Worm (Caenorhabditis elegans) whole organism, late embryonic: ENCODE measurements around the gene srt-23.

Experiments
- C08G9.2 ChIP-seq: sonication (generic microtip); optimal IDR thresholded peaks from 2 replicates; lab custom pipeline; 2016; ENCODE audit warnings: mild to moderate bottlenecking, missing genetic modification characterization, moderate library complexity, missing compliant biosample characterization
- T23F11.4 ChIP-seq: fragments of 200-800 bp; sonication (Bioruptor generic); optimal IDR thresholded peaks from 2 replicates; lab custom pipeline; 2018; ENCODE audit warnings: mild to moderate bottlenecking, missing genetic modification characterization, missing compliant biosample characterization
- ahr-1 ChIP-seq: sonication (generic microtip); optimal IDR thresholded peaks from 2 replicates; lab custom pipeline; 2016; ENCODE audit warnings: missing genetic modification characterization, missing compliant biosample characterization
- ceh-14 ChIP-seq: sonication (generic microtip); optimal IDR thresholded peaks from 2 replicates; lab custom pipeline; 2016; ENCODE audit warnings: missing genotype, missing genetic modification characterization, missing compliant biosample characterization
- ceh-19 ChIP-seq: fragments of 200-800 bp; sonication (Bioruptor generic); optimal IDR thresholded peaks from 2 replicates; lab custom pipeline; 2018; ENCODE audit warnings: mild to moderate bottlenecking, missing genetic modification characterization, missing compliant biosample characterization
- ceh-22 ChIP-seq: sonication (generic microtip); optimal IDR thresholded peaks from 2 replicates; lab custom pipeline; 2017; ENCODE audit warnings: missing biosample characterization, missing genetic modification characterization
- ceh-24 ChIP-seq: sonication (generic microtip); optimal IDR thresholded peaks from 2 replicates; lab custom pipeline; 2016; ENCODE audit warnings: mild to moderate bottlenecking, missing genetic modification characterization, missing compliant biosample characterization
- ceh-34 ChIP-seq: sonication (generic microtip); optimal IDR thresholded peaks from 2 replicates; lab custom pipeline; 2016; ENCODE audit warnings: mild to moderate bottlenecking, missing genetic modification characterization, missing compliant biosample characterization
- ceh-48 ChIP-seq: sonication (generic microtip); optimal IDR thresholded peaks from 2 replicates; lab custom pipeline; 2016; ENCODE audit warnings: missing genetic modification characterization, inconsistent platforms, missing compliant biosample characterization
- ceh-6 ChIP-seq: fragments of 200-800 bp; sonication (Bioruptor generic); optimal IDR thresholded peaks from 2 replicates; lab custom pipeline; 2018; ENCODE audit warnings: mild to moderate bottlenecking, missing genetic modification characterization, missing compliant biosample characterization
- dve-1 ChIP-seq: sonication (generic microtip); optimal IDR thresholded peaks from 2 replicates; lab custom pipeline; 2017; ENCODE audit warnings: antibody characterized with exemption, mild to moderate bottlenecking, missing genetic modification characterization, missing compliant biosample characterization
- ets-4 ChIP-seq: sonication (generic microtip); optimal IDR thresholded peaks from 2 replicates; lab custom pipeline; 2016; ENCODE audit warnings: missing genetic modification characterization, missing compliant biosample characterization
- eyg-1 ChIP-seq: sonication (generic microtip); optimal IDR thresholded peaks from 2 replicates; lab custom pipeline; 2016; ENCODE audit warnings: missing genotype, missing genetic modification characterization, missing compliant biosample characterization
- fkh-6 ChIP-seq: sonication (generic microtip); optimal IDR thresholded peaks from 2 replicates; lab custom pipeline; 2016; ENCODE audit warnings: missing genetic modification characterization, missing compliant biosample characterization
- gmeb-2 ChIP-seq: sonication (generic microtip); optimal IDR thresholded peaks from 2 replicates; lab custom pipeline; 2016; ENCODE audit warnings: missing genetic modification characterization, inconsistent platforms, missing compliant biosample characterization
- hlh-30 ChIP-seq: sonication (generic microtip); optimal IDR thresholded peaks from 2 replicates; lab custom pipeline; 2017; ENCODE audit warnings: antibody characterized with exemption, missing genetic modification characterization, missing compliant biosample characterization; ENCODE audit not compliant: insufficient read depth
- hlh-6 ChIP-seq: sonication (generic microtip); optimal IDR thresholded peaks from 2 replicates; lab custom pipeline; 2016; ENCODE audit warnings: missing genotype, missing genetic modification characterization, missing compliant biosample characterization
- hlh-8 ChIP-seq: sonication (generic microtip); optimal IDR thresholded peaks from 2 replicates; lab custom pipeline; 2016; ENCODE audit warnings: missing genotype, missing genetic modification characterization, missing compliant biosample characterization
- madf-2 ChIP-seq: sonication (generic microtip); optimal IDR thresholded peaks from 2 replicates; lab custom pipeline; 2017; ENCODE audit warnings: missing genetic modification characterization, missing compliant biosample characterization
- mec-3 ChIP-seq: sonication (generic microtip); optimal IDR thresholded peaks from 2 replicates; lab custom pipeline; 2016; ENCODE audit warnings: borderline replicate concordance, missing genetic modification characterization, missing compliant biosample characterization
- nhr-11 ChIP-seq: fragments of 150-350 bp; optimal IDR thresholded peaks from 2 replicates; lab custom pipeline; 2014; ENCODE audit warnings: missing biosample characterization, missing genetic modification characterization
- nhr-232 ChIP-seq: sonication (generic microtip); optimal IDR thresholded peaks from 2 replicates; lab custom pipeline; 2016; ENCODE audit warnings: missing genetic modification characterization, missing compliant biosample characterization
- npax-4 ChIP-seq: sonication (generic microtip); optimal IDR thresholded peaks from 2 replicates; lab custom pipeline; 2016; ENCODE audit warnings: missing genetic modification characterization, missing compliant biosample characterization
- odd-2 ChIP-seq: sonication (generic microtip); optimal IDR thresholded peaks from 2 replicates; lab custom pipeline; 2017; ENCODE audit warnings: antibody characterized with exemption, mild to moderate bottlenecking, missing genetic modification characterization, missing compliant biosample characterization
- pat-9 ChIP-seq: fragments of 200-800 bp; sonication (Bioruptor generic); optimal IDR thresholded peaks from 2 replicates; lab custom pipeline; 2018; ENCODE audit warnings: mild to moderate bottlenecking, missing genetic modification characterization, moderate library complexity, missing compliant biosample characterization
- pax-1 ChIP-seq: fragments of 150-350 bp; optimal IDR thresholded peaks from 2 replicates; lab custom pipeline; 2014; ENCODE audit warnings: missing biosample characterization, missing genetic modification characterization
- pha-2 ChIP-seq: sonication (generic microtip); optimal IDR thresholded peaks from 2 replicates; lab custom pipeline; 2017; ENCODE audit warnings: mild to moderate bottlenecking, missing genetic modification characterization, missing compliant biosample characterization
- pha-4 ChIP-seq: fragments of 150-350 bp; optimal IDR thresholded peaks from 2 replicates; lab custom pipeline; 2018; ENCODE audit warnings: missing biosample characterization, missing genetic modification reagents, missing genetic modification characterization
- pqm-1 ChIP-seq: sonication (generic microtip); optimal IDR thresholded peaks from 2 replicates; lab custom pipeline; 2016; ENCODE audit warnings: missing genetic modification characterization, missing compliant biosample characterization
- pros-1 ChIP-seq: fragments of 150-350 bp; optimal IDR thresholded peaks from 2 replicates; lab custom pipeline; 2014; ENCODE audit warnings: missing biosample characterization, missing genetic modification reagents, missing genetic modification characterization
- sox-2 ChIP-seq: fragments of 200-800 bp; sonication (Bioruptor generic); IDR thresholded peaks from 2 replicates; pipeline ENCODE4 v1.3.6; 2022; ENCODE audit warnings: missing genetic modification reagents, missing genetic modification characterization, missing compliant biosample characterization
- sox-4 ChIP-seq: sonication (generic microtip); optimal IDR thresholded peaks from 2 replicates; lab custom pipeline; 2017; ENCODE audit warnings: mild to moderate bottlenecking, missing genetic modification characterization, inconsistent platforms, missing compliant biosample characterization
- tbx-7 ChIP-seq: sonication (generic microtip); optimal IDR thresholded peaks from 2 replicates; lab custom pipeline; 2016; ENCODE audit warnings: missing genotype, missing genetic modification characterization, missing compliant biosample characterization
- unc-3 ChIP-seq, 2 experiments: fragments of 200-800 bp in 1 of 2; sonication (Bioruptor generic) in 1 of 2; sonication (generic microtip) in 1 of 2; conservative IDR thresholded peaks in 1 of 2; optimal IDR thresholded peaks in 1 of 2; 2 replicates each; pipeline versions ENCODE4 v1.3.6 to Lab custom; 2016 to 2022; ENCODE audit warnings: missing compliant biosample characterization in 2 of 2, missing genetic modification characterization in 2 of 2, missing genetic modification reagents in 1 of 2
- unc-55 ChIP-seq: sonication (generic microtip); optimal IDR thresholded peaks from 2 replicates; lab custom pipeline; 2017; ENCODE audit warnings: missing biosample characterization, missing genetic modification reagents, missing genetic modification characterization
- unc-86 ChIP-seq: sonication (generic microtip); optimal IDR thresholded peaks from 2 replicates; lab custom pipeline; 2016; ENCODE audit warnings: missing genetic modification characterization, missing compliant biosample characterization
- zip-5 ChIP-seq: sonication (generic microtip); optimal IDR thresholded peaks from 2 replicates; lab custom pipeline; 2016; ENCODE audit warnings: missing genetic modification characterization, missing compliant biosample characterization
- ztf-16 ChIP-seq: sonication (generic microtip); optimal IDR thresholded peaks from 2 replicates; lab custom pipeline; 2017; ENCODE audit warnings: missing genetic modification characterization, missing compliant biosample characterization

srt-23 gene

ce11 chrIV:796521-797073 is 40.1 kb downstream of the srt-23 start, which contains the start of the genes F56B3.11 and ech-5 (continued):
- TF ChIP-seq sox-2 (GFP tag; lab: Robert Waterston, UW) (no peak), mec-3 (tag; lab: Kevin White, UChicago) (peak; percentile 59), T23F11.4 (GFP tag; lab: Kevin White, UChicago) (no peak), nhr-11 (tag; lab: Kevin White, UChicago) (no peak), hlh-6 (tag; lab: Kevin White, UChicago) (no peak), npax-4 (tag; lab: Kevin White, UChicago) (peak; percentile 36), pqm-1 (tag; lab: Kevin White, UChicago) (peak; percentile 76), nhr-232 (tag; lab: Kevin White, UChicago) (no peak), ceh-24 (peak; percentile 23), pax-1 (tag; lab: Kevin White, UChicago) (no peak), eyg-1 (tag; lab: Kevin White, UChicago) (no peak), fkh-6 (tag; lab: Kevin White, UChicago) (peak; percentile 61), pros-1 (no peak), zip-5 (tag; lab: Kevin White, UChicago) (peak; percentile 96), ceh-19 (GFP tag; lab: Kevin White, UChicago) (peak; percentile 78), C08G9.2 (tag; lab: Kevin White, UChicago) (peak; percentile 85), ets-4 (peak; percentile 86), tbx-7 (tag; lab: Kevin White, UChicago) (peak; percentile 78), dve-1 (tag; lab: Kevin White, UChicago) (no peak)

ce11 chrIV:800518-800917 is 44.0 kb downstream of the srt-23 start, which contains the start of gene mrpl-46:
mrpl-46 (plus strand) TSS chrIV:800818.
- no peak for TF ChIP-seq ceh-14 (tag; lab: Kevin White, UChicago)
- TF ChIP-seq ceh-24 = no peak
- no peak for TF ChIP-seq madf-2 (tag; lab: Kevin White, UChicago)
- no peak for TF ChIP-seq ets-4
- TF ChIP-seq ceh-48 = no peak

DNA sequence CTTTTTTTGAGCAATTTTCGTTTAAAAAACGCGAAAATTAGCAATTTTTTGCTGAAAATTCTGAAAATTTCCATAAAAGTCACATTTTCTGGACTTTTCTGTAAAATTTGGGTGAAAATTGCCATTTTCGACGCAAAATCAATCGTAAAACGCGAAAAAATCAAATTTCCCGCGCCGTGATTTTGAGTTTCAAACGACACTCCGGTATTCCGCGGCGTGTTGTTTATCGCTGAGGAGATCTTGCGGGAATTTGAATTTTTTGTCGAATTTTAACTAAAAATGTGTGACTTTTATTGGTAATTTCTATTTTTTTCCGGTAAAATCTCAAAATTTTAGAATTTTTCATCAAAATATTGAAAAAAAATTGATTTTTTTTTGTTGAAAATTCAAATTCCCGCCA is 44.6 kb downstream of the srt-23 start:
- TF ChIP-seq zip-5 (tag; lab: Kevin White, UChicago) (no peak), ceh-34 (no peak), pat-9 (no peak), gmeb-2 (tag; lab: Kevin White, UChicago) (no peak), unc-55 (GFP tag; lab: Kevin White, UChicago) (no peak), ztf-16 (tag; lab: Kevin White, UChicago) (no peak), sox-4 (no peak), odd-2 (no peak), ceh-22 (tag; lab: Kevin White, UChicago) (no peak), pros-1 (no peak), unc-86 (tag; lab: Kevin White, UChicago) (no peak), unc-3 (GFP tag; conservative IDR thresholded peaks at IDR 0.05; lab: Robert Waterston, UW) (no peak), unc-3 (tag; optimal IDR thresholded peaks at IDR 0.05; lab: Kevin White, UChicago) (no peak), hlh-8 (tag; lab: Kevin White, UChicago) (no peak), pha-2 (tag; lab: Kevin White, UChicago) (no peak), pha-4 (no peak)

ce11 chrIV:804802-805201 is 48.3 kb downstream of the srt-23 start, which contains the start of gene Y55F3BL.4:
Y55F3BL.4 (plus strand) TSS chrIV:805102.
- TF ChIP-seq unc-3 (GFP tag; conservative IDR thresholded peaks at IDR 0.05; lab: Robert Waterston, UW) (no peak), unc-3 (tag; optimal IDR thresholded peaks at IDR 0.05; lab: Kevin White, UChicago) (no peak), sox-4 (no peak), hlh-30 (tag; lab: Kevin White, UChicago) (no peak), pax-1 (tag; lab: Kevin White, UChicago) (no peak), ahr-1 (tag; lab: Kevin White, UChicago) (no peak), ceh-6 (no peak)
